Worm (Caenorhabditis elegans) whole organism, mixed stage, embryonic: Measurements from ENCODE around the gene C48B4.3.

Experiments
- M03D4.4 ChIP-seq: sonication (generic microtip); optimal IDR thresholded peaks from 2 replicates; lab custom pipeline; 2017; ENCODE audit warnings: mild to moderate bottlenecking, missing genetic modification characterization, missing compliant biosample characterization
- bed-3 ChIP-seq: fragments of 200-800 bp; sonication (Bioruptor generic); optimal IDR thresholded peaks from 3 replicates; lab custom pipeline; 2018; ENCODE audit warnings: mild to moderate bottlenecking, missing genetic modification characterization, moderate library complexity, missing compliant biosample characterization
- blmp-1 ChIP-seq: fragments of 150-350 bp; optimal IDR thresholded peaks from 2 replicates; lab custom pipeline; 2014; ENCODE audit warnings: missing biosample characterization, missing genetic modification characterization
- ceh-39 ChIP-seq: fragments of 150-350 bp; optimal IDR thresholded peaks from 2 replicates; lab custom pipeline; 2014; ENCODE audit warnings: missing biosample characterization, missing genetic modification characterization
- ceh-83 ChIP-seq: fragments of 200-800 bp; sonication (Bioruptor generic); optimal IDR thresholded peaks from 2 replicates; lab custom pipeline; 2018; ENCODE audit warnings: mild to moderate bottlenecking, missing genetic modification characterization, missing compliant biosample characterization
- ces-1 ChIP-seq: fragments of 150-350 bp; optimal IDR thresholded peaks from 2 replicates; lab custom pipeline; 2014; ENCODE audit warnings: missing biosample characterization, missing genetic modification reagents, missing genetic modification characterization
- drap-1 ChIP-seq: fragments of 200-800 bp; sonication (Bioruptor generic); optimal IDR thresholded peaks from 3 replicates; lab custom pipeline; 2018; ENCODE audit warnings: mild to moderate bottlenecking, missing genetic modification characterization, missing compliant biosample characterization
- elt-1 ChIP-seq: sonication (generic microtip); optimal IDR thresholded peaks from 2 replicates; lab custom pipeline; 2017; ENCODE audit warnings: missing genetic modification characterization, mild to moderate bottlenecking, missing compliant biosample characterization, antibody characterized with exemption, moderate library complexity, borderline replicate concordance; ENCODE audit not compliant: insufficient read depth
- elt-3 ChIP-seq: fragments of 150-350 bp; optimal IDR thresholded peaks from 2 replicates; lab custom pipeline; 2014; ENCODE audit warnings: missing biosample characterization, missing genetic modification characterization
- ham-2 ChIP-seq: fragments of 200-800 bp; sonication (Bioruptor generic); optimal IDR thresholded peaks from 2 replicates; lab custom pipeline; 2018; ENCODE audit warnings: mild to moderate bottlenecking, missing genetic modification characterization, missing compliant biosample characterization
- hlh-1 ChIP-seq: fragments of 150-350 bp; optimal IDR thresholded peaks from 2 replicates; lab custom pipeline; 2014; ENCODE audit warnings: missing biosample characterization, missing genetic modification reagents, missing genetic modification characterization
- lin-13 ChIP-seq: fragments of 150-350 bp; optimal IDR thresholded peaks from 2 replicates; lab custom pipeline; 2014; ENCODE audit warnings: missing biosample characterization, missing genetic modification characterization
- lsy-2 ChIP-seq: fragments of 150-350 bp; optimal IDR thresholded peaks from 2 replicates; lab custom pipeline; 2014; ENCODE audit warnings: missing biosample characterization, missing genetic modification characterization
- mab-5 ChIP-seq: fragments of 150-350 bp; optimal IDR thresholded peaks from 2 replicates; lab custom pipeline; 2014; ENCODE audit warnings: missing biosample characterization, missing genetic modification characterization
- mep-1 ChIP-seq: fragments of 150-350 bp; optimal IDR thresholded peaks from 2 replicates; lab custom pipeline; 2017; ENCODE audit warnings: missing biosample characterization, missing genetic modification reagents, missing genetic modification characterization, inconsistent platforms
- mls-2 ChIP-seq: sonication (generic microtip); optimal IDR thresholded peaks from 2 replicates; lab custom pipeline; 2016; ENCODE audit warnings: mild to moderate bottlenecking, missing genetic modification characterization, moderate library complexity, missing compliant biosample characterization
- nhr-12 ChIP-seq: fragments of 150-350 bp; optimal IDR thresholded peaks from 2 replicates; lab custom pipeline; 2014; ENCODE audit warnings: missing biosample characterization, missing genetic modification characterization
- nhr-2 ChIP-seq: fragments of 150-350 bp; optimal IDR thresholded peaks from 2 replicates; lab custom pipeline; 2014; ENCODE audit warnings: missing biosample characterization, missing genetic modification characterization
- nhr-28 ChIP-seq: fragments of 150-350 bp; optimal IDR thresholded peaks from 2 replicates; lab custom pipeline; 2014; ENCODE audit warnings: missing biosample characterization, missing genetic modification characterization
- nhr-76 ChIP-seq: sonication (generic microtip); optimal IDR thresholded peaks from 2 replicates; lab custom pipeline; 2017; ENCODE audit warnings: missing biosample characterization, missing genetic modification characterization
- pha-4 ChIP-seq: fragments of 150-350 bp; optimal IDR thresholded peaks from 2 replicates; lab custom pipeline; 2018; ENCODE audit warnings: missing biosample characterization, missing genetic modification reagents, missing genetic modification characterization
- sem-2 ChIP-seq: fragments of 200-800 bp; sonication (Bioruptor generic); optimal IDR thresholded peaks from 2 replicates; lab custom pipeline; 2018; ENCODE audit warnings: mild to moderate bottlenecking, missing genetic modification characterization, missing compliant biosample characterization
- snpc-4 ChIP-seq: fragments of 150-350 bp; optimal IDR thresholded peaks from 2 replicates; lab custom pipeline; 2014; ENCODE audit warnings: missing biosample characterization, missing genetic modification characterization
- sptf-1 ChIP-seq: sonication (generic microtip); optimal IDR thresholded peaks from 2 replicates; lab custom pipeline; 2017; ENCODE audit warnings: mild to moderate bottlenecking, missing genetic modification characterization, moderate library complexity, missing compliant biosample characterization
- tbx-8 ChIP-seq: fragments of 200-800 bp; sonication (Bioruptor generic); optimal IDR thresholded peaks from 2 replicates; lab custom pipeline; 2018; ENCODE audit warnings: mild to moderate bottlenecking, missing genetic modification characterization, moderate library complexity, missing compliant biosample characterization
- unc-120 ChIP-seq: sonication (generic microtip); optimal IDR thresholded peaks from 2 replicates; lab custom pipeline; 2017; ENCODE audit warnings: missing genetic modification characterization, missing compliant biosample characterization; ENCODE audit not compliant: poor library complexity, severe bottlenecking
- unc-39 ChIP-seq: fragments of 150-350 bp; optimal IDR thresholded peaks from 2 replicates; lab custom pipeline; 2014; ENCODE audit warnings: missing biosample characterization, missing genetic modification characterization
- unc-62 ChIP-seq: fragments of 150-350 bp; optimal IDR thresholded peaks from 2 replicates; lab custom pipeline; 2014; ENCODE audit warnings: missing biosample characterization, missing genetic modification reagents, missing genetic modification characterization
- zip-8 ChIP-seq: fragments of 150-350 bp; optimal IDR thresholded peaks from 2 replicates; lab custom pipeline; 2014; ENCODE audit warnings: missing biosample characterization, missing genetic modification characterization
- ztf-11 ChIP-seq: fragments of 150-350 bp; optimal IDR thresholded peaks from 2 replicates; lab custom pipeline; 2014; ENCODE audit warnings: missing biosample characterization, missing genetic modification characterization

C48B4.3 gene

ce11 chrIII:9629054-9629453 lies 46.9 kb upstream of the C48B4.3 start, which contains the start of gene tbg-1:
TSS of gene tbg-1 (minus strand) at chrIII:9629154.
- TF ChIP-seq nhr-2 (tag; lab: Kevin White, UChicago) (no peak), pha-4 (tag; lab: Kevin White, UChicago) (no peak), elt-1 (tag; lab: Kevin White, UChicago) (no peak), nhr-76 (tag; lab: Kevin White, UChicago) (no peak), snpc-4 (tag; lab: Kevin White, UChicago) (no peak), M03D4.4 (tag; lab: Kevin White, UChicago) (no peak), tbx-8 (GFP tag; lab: Kevin White, UChicago) (no peak), nhr-28 (tag; lab: Kevin White, UChicago) (no peak)

ce11 chrIII:9626602-9627001 lies 44.4 kb upstream of the C48B4.3 start:
- TF ChIP-seq M03D4.4 (tag; lab: Kevin White, UChicago) (no peak), hlh-1 (tag; lab: Kevin White, UChicago) (no peak), sem-2 (GFP tag; lab: Kevin White, UChicago) (no peak), ceh-83 (GFP tag; lab: Kevin White, UChicago) (no peak), elt-3 (tag; lab: Kevin White, UChicago) (no peak), unc-120 (tag; lab: Kevin White, UChicago) (no peak), drap-1 (no peak), ham-2 (GFP tag; lab: Kevin White, UChicago) (no peak), pha-4 (tag; lab: Kevin White, UChicago) (no peak), ztf-11 (tag; lab: Kevin White, UChicago) (no peak), bed-3 (GFP tag; lab: Kevin White, UChicago) (no peak)

ce11 chrIII:9623460-9623859 lies 41.3 kb upstream of the C48B4.3 start:
- no peak for TF ChIP-seq drap-1
- TF ChIP-seq elt-1 (tag; lab: Kevin White, UChicago) = no peak
- no peak for TF ChIP-seq M03D4.4 (tag; lab: Kevin White, UChicago)
- no peak for TF ChIP-seq zip-8
- TF ChIP-seq tbx-8 (GFP tag; lab: Kevin White, UChicago) = no peak
- TF ChIP-seq elt-3 (tag; lab: Kevin White, UChicago) = no peak
- no peak for TF ChIP-seq ham-2 (GFP tag; lab: Kevin White, UChicago)
- no peak for TF ChIP-seq hlh-1 (tag; lab: Kevin White, UChicago)
- TF ChIP-seq pha-4 (tag; lab: Kevin White, UChicago) = no peak
- TF ChIP-seq mls-2 = no peak
- TF ChIP-seq unc-120 (tag; lab: Kevin White, UChicago) = no peak
- no peak for TF ChIP-seq blmp-1
- TF ChIP-seq nhr-2 (tag; lab: Kevin White, UChicago) = no peak
- no peak for TF ChIP-seq mab-5 (tag; lab: Kevin White, UChicago)
- no peak for TF ChIP-seq ceh-83 (GFP tag; lab: Kevin White, UChicago)
- TF ChIP-seq unc-39 (tag; lab: Kevin White, UChicago) = no peak
- TF ChIP-seq nhr-28 (tag; lab: Kevin White, UChicago) = no peak
- TF ChIP-seq snpc-4 (tag; lab: Kevin White, UChicago) = no peak
- TF ChIP-seq ceh-39 (tag; lab: Kevin White, UChicago) = no peak
- no peak for TF ChIP-seq lin-13

- no peak for TF ChIP-seq ztf-11 (tag; lab: Kevin White, UChicago)
- TF ChIP-seq nhr-12 (tag; lab: Kevin White, UChicago) = no peak
Observed at ce11 chrIII:9621840-9622525, 39.8 kb upstream of the C48B4.3 start.

ce11 chrIII:9620148-9620547 lies 38.0 kb upstream of the C48B4.3 start:
- TF ChIP-seq zip-8 = no peak
- no peak for TF ChIP-seq ztf-11 (tag; lab: Kevin White, UChicago)
- no peak for TF ChIP-seq tbx-8 (GFP tag; lab: Kevin White, UChicago)
- no peak for TF ChIP-seq bed-3 (GFP tag; lab: Kevin White, UChicago)
- no peak for TF ChIP-seq ces-1 (GFP tag; lab: Kevin White, UChicago)
- no peak for TF ChIP-seq unc-62 (GFP tag; lab: Kevin White, UChicago)
- TF ChIP-seq mep-1 (tag; lab: Kevin White, UChicago) = no peak
- no peak for TF ChIP-seq nhr-2 (tag; lab: Kevin White, UChicago)
- no peak for TF ChIP-seq unc-39 (tag; lab: Kevin White, UChicago)
- no peak for TF ChIP-seq mab-5 (tag; lab: Kevin White, UChicago)
- no peak for TF ChIP-seq nhr-12 (tag; lab: Kevin White, UChicago)
- no peak for TF ChIP-seq elt-1 (tag; lab: Kevin White, UChicago)
- no peak for TF ChIP-seq nhr-28 (tag; lab: Kevin White, UChicago)
- no peak for TF ChIP-seq sptf-1 (tag; lab: Kevin White, UChicago)
- no peak for TF ChIP-seq lsy-2 (tag; lab: Kevin White, UChicago)
